Fruit fly (Drosophila melanogaster) whole organism, prepupa: ENCODE results near the gene CG46512.
"Not testable (repeated sequence)": the region's sequence is repeated elsewhere in the genome, so short reads cannot be mapped to it uniquely, and the experiment has no call there.

Experiments used
- CG10631 ChIP-seq: fragments of 200-800 bp; sonication (Bioruptor generic); optimal IDR thresholded peaks from 2 replicates; lab custom pipeline; 2016; ENCODE audit warnings: missing biosample characterization, missing genetic modification characterization
- CG34406 ChIP-seq: fragments of 200-800 bp; sonication (Bioruptor generic); optimal IDR thresholded peaks from 3 replicates; lab custom pipeline; 2016; ENCODE audit warnings: missing biosample characterization, missing genetic modification characterization
- CG8632 ChIP-seq: fragments of 200-800 bp; sonication (Bioruptor generic); optimal IDR thresholded peaks from 3 replicates; lab custom pipeline; 2016; ENCODE audit warnings: missing biosample characterization, missing genetic modification characterization
- Ets21C ChIP-seq: fragments of 200-800 bp; sonication (Bioruptor generic); optimal IDR thresholded peaks from 3 replicates; lab custom pipeline; 2016; ENCODE audit warnings: missing biosample characterization, missing genetic modification characterization
- Sox14 ChIP-seq: fragments of 200-800 bp; sonication (Bioruptor generic); optimal IDR thresholded peaks from 3 replicates; lab custom pipeline; 2016; ENCODE audit warnings: missing biosample characterization, missing genetic modification characterization
- salr ChIP-seq, 2 experiments: fragments of 200-800 bp; sonication (Bioruptor generic); optimal IDR thresholded peaks; 3 replicates each; lab custom pipeline; 2016 to 2018; ENCODE audit warnings: missing biosample characterization in 2 of 2, missing genetic modification characterization in 2 of 2, mild to moderate bottlenecking in 1 of 2
- ss ChIP-seq, 2 experiments: fragments of 200-800 bp; sonication (Bioruptor generic); optimal IDR thresholded peaks; 2 replicates in 1 of 2; 3 replicates in 1 of 2; lab custom pipeline; 2017 to 2018; ENCODE audit warnings: mild to moderate bottlenecking in 2 of 2, missing biosample characterization in 2 of 2, missing genetic modification characterization in 2 of 2, moderate library complexity in 1 of 2
- svp ChIP-seq: fragments of 200-800 bp; sonication (Bioruptor generic); peaks from one replicate; lab custom pipeline; 2016; ENCODE audit warnings: missing biosample characterization, missing genetic modification characterization

DNA sequence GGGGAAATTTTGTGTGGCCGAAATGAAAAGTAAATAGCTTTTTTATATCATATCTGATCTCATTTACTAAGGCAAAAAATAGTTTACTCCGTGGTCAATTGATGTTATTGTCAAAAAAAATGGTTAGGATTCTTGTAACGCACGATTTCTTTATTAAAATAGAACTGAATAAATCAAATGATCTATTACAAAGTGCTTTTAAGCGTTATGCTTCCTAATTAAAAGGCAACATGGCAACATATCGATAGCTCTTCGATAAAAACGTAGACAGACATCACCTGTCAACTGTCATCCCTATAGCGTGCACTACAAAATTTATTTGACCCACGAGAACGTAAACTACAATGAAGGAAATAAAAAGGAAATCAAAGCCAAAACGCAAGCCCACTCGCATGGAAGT lies 14.7 kb downstream of the CG46512 start, which contains the start of gene CG46515:
- not testable (repeated sequence) for TF ChIP-seq CG34406; Sox14; ss (GFP tag; optimal IDR thresholded peaks at IDR 0.05; lab: Kevin White, UChicago); salr (GFP tag; optimal IDR thresholded peaks at IDR 0.05; lab: Kevin White, UChicago); CG8632 (GFP tag; lab: Kevin White, UChicago); Ets21C (GFP tag; lab: Kevin White, UChicago); svp (GFP tag; lab: Kevin White, UChicago); CG10631 (GFP tag; lab: Kevin White, UChicago)
